Fruit fly (Drosophila melanogaster): ENCODE measurements around the gene CG18304.
A peak's percentile ranks its signal among the peaks of the same experiment; 100 is the strongest.

The CG18304 gene

DNA sequence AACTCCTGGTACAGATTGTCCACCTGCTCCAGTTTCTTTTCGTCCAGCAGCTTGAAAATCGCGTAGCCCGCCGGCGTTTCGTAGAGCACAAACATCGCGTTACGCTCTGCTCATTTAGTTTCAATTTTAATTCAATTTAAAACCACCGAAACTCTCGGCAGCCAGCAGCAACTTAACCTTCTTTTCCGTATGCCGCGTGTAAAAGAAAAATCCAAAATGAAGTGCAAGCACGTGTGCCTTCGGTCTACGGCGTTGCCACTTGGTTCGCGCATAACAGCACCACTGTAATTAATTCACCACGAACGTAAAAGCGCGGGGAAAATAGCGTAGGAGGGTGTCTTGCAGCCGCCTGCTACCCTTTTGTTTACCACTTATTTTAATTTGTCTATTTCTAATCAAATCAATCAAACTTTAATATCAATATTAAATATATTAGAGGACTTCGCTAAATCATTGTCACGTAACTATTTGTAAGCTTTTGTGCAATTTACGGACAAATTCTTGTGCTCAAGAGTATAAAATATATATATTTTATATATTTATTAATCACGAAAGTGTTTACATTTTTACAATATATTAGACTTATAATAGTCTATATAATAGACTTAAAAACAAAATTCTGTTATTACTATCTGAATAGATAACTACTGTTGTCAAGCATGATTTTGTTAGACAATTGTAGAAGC lies 24.0 kb downstream of the CG18304 start, which contains the start of gene nop5 (continued):
- TF ChIP-seq kay (GFP tag; optimal IDR thresholded peaks at IDR 0.05) (peak; percentile 36), Max (GFP tag; optimal IDR thresholded peaks at IDR 0.05) (peak; percentile 60), CG8944 (GFP tag; optimal IDR thresholded peaks at IDR 0.05) (no peak), bcd (GFP tag; optimal IDR thresholded peaks at IDR 0.05) (peak; percentile 26), tx (GFP tag; optimal IDR thresholded peaks at IDR 0.05) (no peak), CG3407 (GFP tag; optimal IDR thresholded peaks at IDR 0.05) (no peak), CG31441 (GFP tag; IDR thresholded peaks at IDR 0.05) (peak; percentile 12; the same call in 1 of the 2 replicates), zfh2 (GFP tag; optimal IDR thresholded peaks at IDR 0.05) (no peak), CG7839 (tag; optimal IDR thresholded peaks at IDR 0.05) (no peak), CG10654 (GFP tag; optimal IDR thresholded peaks at IDR 0.05) (peak; percentile 35), CG11560 (tag; IDR thresholded peaks at IDR 0.05) (no peak), gfzf (GFP tag; optimal IDR thresholded peaks at IDR 0.05) (no peak), psq (GFP tag; optimal IDR thresholded peaks at IDR 0.05) (peak; percentile 20), slou (GFP tag; optimal IDR thresholded peaks at IDR 0.05) (no peak), CG17186 (GFP tag; optimal IDR thresholded peaks at IDR 0.05) (peak; percentile 99), CG16813 (GFP tag; IDR thresholded peaks at IDR 0.05; ENCODE audit: partially characterized antibody) (no peak), zfh1 (GFP tag; IDR thresholded peaks at IDR 0.05) (0 out of 3 replicates have a peak, but pooled peaks have one; percentile 8), zen2 (GFP tag; IDR thresholded peaks at IDR 0.05; ENCODE audit: partially characterized antibody) (no peak), CG43689 (GFP tag; IDR thresholded peaks at IDR 0.05) (no peak), CG9817 (tag; optimal IDR thresholded peaks at IDR 0.05) (peak; percentile 69), chinmo (GFP tag; IDR thresholded peaks at IDR 0.05; ENCODE audit: partially characterized antibody) (no peak), CG5180 (GFP tag; optimal IDR thresholded peaks at IDR 0.05) (no peak), sima (GFP tag; optimal IDR thresholded peaks at IDR 0.05) (no peak), CG15479 (GFP tag; optimal IDR thresholded peaks at IDR 0.05) (no peak), CHES-1-like (GFP tag; optimal IDR thresholded peaks at IDR 0.05) (no peak), CG6654 (GFP tag; optimal IDR thresholded peaks at IDR 0.05) (peak; percentile 33), CG10267 (tag; optimal IDR thresholded peaks at IDR 0.05) (peak; percentile 69), scrt (GFP tag; optimal IDR thresholded peaks at IDR 0.05) (no peak), ara (GFP tag; IDR thresholded peaks at IDR 0.05) (no peak), CG6254 (GFP tag; optimal IDR thresholded peaks at IDR 0.05) (peak; percentile 55), CG42726 (GFP tag; IDR thresholded peaks at IDR 0.05; ENCODE audit: partially characterized antibody) (no peak), repo (GFP tag; optimal IDR thresholded peaks at IDR 0.05) (no peak), dpn (GFP tag; optimal IDR thresholded peaks at IDR 0.05) (peak; percentile 4 to 40), Optix (GFP tag; IDR thresholded peaks at IDR 0.05) (no peak), dati (GFP tag; IDR thresholded peaks at IDR 0.05) (no peak), stwl (tag; optimal IDR thresholded peaks at IDR 0.05) (no peak), twi (tag; optimal IDR thresholded peaks at IDR 0.05) (peak; percentile 24), Meics (GFP tag; optimal IDR thresholded peaks at IDR 0.05) (peak; percentile 83), CG2678 (tag; optimal IDR thresholded peaks at IDR 0.05) (peak; percentile 89), fd96Cb (tag; optimal IDR thresholded peaks at IDR 0.05) (peak; percentile 52), Scr (GFP tag; IDR thresholded peaks at IDR 0.05; ENCODE audit: partially characterized antibody) (no peak), CG8388 (GFP tag; optimal IDR thresholded peaks at IDR 0.05) (peak; percentile 69), HLH3B (GFP tag; IDR thresholded peaks at IDR 0.05) (no peak), CG9727 (GFP tag; optimal IDR thresholded peaks at IDR 0.05) (peak; percentile 81), crol (GFP tag; IDR thresholded peaks at IDR 0.05) (no peak), crc (GFP tag; optimal IDR thresholded peaks at IDR 0.05) (no peak), jing (GFP tag; optimal IDR thresholded peaks at IDR 0.05) (no peak), CG14014 (GFP tag; IDR thresholded peaks at IDR 0.05) (no peak), CG7372 (GFP tag; IDR thresholded peaks at IDR 0.05) (no peak), en (GFP tag; optimal IDR thresholded peaks at IDR 0.05) (no peak)
